Fruit fly (Drosophila melanogaster) whole organism, embryonic: ENCODE results near the gene IleRS-m.

Experiments used
- Aef1 ChIP-seq: fragments of 200-800 bp; sonication (Bioruptor generic); IDR thresholded peaks from 3 replicates; pipeline ENCODE4 v1.3.6; 2022; ENCODE audit warnings: missing biosample characterization, missing genetic modification characterization
- BEAF-32 ChIP-seq: fragments of 200-800 bp; sonication (Bioruptor generic); optimal IDR thresholded peaks from 3 replicates; lab custom pipeline; 2017; ENCODE audit warnings: missing biosample characterization, missing genetic modification characterization, mild to moderate bottlenecking, moderate library complexity, missing genetic modification reagents
- CG10267 ChIP-seq: fragments of 200-800 bp; sonication (Bioruptor generic); optimal IDR thresholded peaks from 2 replicates; lab custom pipeline; 2018; ENCODE audit warnings: missing biosample characterization, mild to moderate bottlenecking, missing genetic modification characterization, moderate library complexity
- CG11085 ChIP-seq: fragments of 200-800 bp; sonication (Bioruptor generic); IDR thresholded peaks from 2 replicates; pipeline ENCODE4 v1.3.6; 2022; ENCODE audit warnings: missing biosample characterization, missing genetic modification characterization
- CG12659 ChIP-seq: fragments of 200-800 bp; sonication (Bioruptor generic); optimal IDR thresholded peaks from 3 replicates; lab custom pipeline; 2017; ENCODE audit warnings: mild to moderate bottlenecking, missing biosample characterization, missing genetic modification reagents, missing genetic modification characterization
- CG12942 ChIP-seq: fragments of 200-800 bp; sonication (Bioruptor generic); optimal IDR thresholded peaks from 3 replicates; lab custom pipeline; 2016; ENCODE audit warnings: missing biosample characterization, missing genetic modification characterization
- CG13123 ChIP-seq: fragments of 200-800 bp; sonication (Bioruptor generic); optimal IDR thresholded peaks from 2 replicates; lab custom pipeline; 2016; ENCODE audit warnings: missing biosample characterization, missing genetic modification characterization
- CG13424 ChIP-seq: fragments of 200-800 bp; sonication (Bioruptor generic); optimal IDR thresholded peaks from 2 replicates; lab custom pipeline; 2019; ENCODE audit warnings: missing biosample characterization, mild to moderate bottlenecking, missing genetic modification characterization, moderate library complexity
- CG16813 ChIP-seq: fragments of 200-800 bp; sonication (Bioruptor generic); IDR thresholded peaks from 3 replicates; pipeline ENCODE4 v1.3.6; 2022; ENCODE audit warnings: missing biosample characterization, missing genetic modification characterization; ENCODE audit not compliant: partially characterized antibody
- CG16863 ChIP-seq: fragments of 200-800 bp; sonication (Bioruptor generic); optimal IDR thresholded peaks from 3 replicates; lab custom pipeline; 2016; ENCODE audit warnings: missing biosample characterization, missing genetic modification characterization
- CG17186 ChIP-seq: fragments of 200-800 bp; sonication (Bioruptor generic); optimal IDR thresholded peaks from 3 replicates; lab custom pipeline; 2017; ENCODE audit warnings: missing biosample characterization, missing genetic modification reagents, missing genetic modification characterization
- CG17829 ChIP-seq: fragments of 200-800 bp; optimal IDR thresholded peaks from 2 replicates; lab custom pipeline; 2019; ENCODE audit warnings: missing biosample characterization, mild to moderate bottlenecking, missing genetic modification characterization, moderate library complexity
- CG2712 ChIP-seq: fragments of 200-800 bp; optimal IDR thresholded peaks from 3 replicates; lab custom pipeline; 2019; ENCODE audit warnings: missing biosample characterization, mild to moderate bottlenecking, missing genetic modification characterization, moderate library complexity
- CG3065 ChIP-seq: fragments of 200-800 bp; sonication (Bioruptor generic); optimal IDR thresholded peaks from 2 replicates; lab custom pipeline; 2016; ENCODE audit warnings: missing biosample characterization, missing genetic modification characterization
- CG3163 ChIP-seq: fragments of 200-800 bp; sonication (Bioruptor generic); optimal IDR thresholded peaks from 3 replicates; lab custom pipeline; 2016; ENCODE audit warnings: missing biosample characterization, missing genetic modification characterization
- CG32772 ChIP-seq: fragments of 200-800 bp; sonication (Bioruptor generic); IDR thresholded peaks from 2 replicates; pipeline ENCODE4 v1.3.6; 2022; ENCODE audit warnings: missing biosample characterization, missing genetic modification characterization
- CG4282 ChIP-seq: fragments of 200-800 bp; sonication (Bioruptor generic); optimal IDR thresholded peaks from 2 replicates; lab custom pipeline; 2016; ENCODE audit warnings: missing biosample characterization, missing genetic modification characterization
- CG4820 ChIP-seq: fragments of 200-800 bp; sonication (Bioruptor generic); optimal IDR thresholded peaks from 3 replicates; lab custom pipeline; 2016; ENCODE audit warnings: missing biosample characterization, missing genetic modification characterization
- CG6654 ChIP-seq: fragments of 200-800 bp; sonication (Bioruptor generic); optimal IDR thresholded peaks from 2 replicates; lab custom pipeline; 2017; ENCODE audit warnings: missing biosample characterization, mild to moderate bottlenecking, missing genetic modification characterization
- CG7357 ChIP-seq: fragments of 200-800 bp; sonication (Bioruptor generic); IDR thresholded peaks from 3 replicates; pipeline ENCODE4 v1.3.6; 2022; ENCODE audit warnings: missing biosample characterization, missing genetic modification characterization
- CG7839 ChIP-seq: fragments of 200-800 bp; sonication (Bioruptor generic); optimal IDR thresholded peaks from 3 replicates; lab custom pipeline; 2018; ENCODE audit warnings: missing biosample characterization, mild to moderate bottlenecking, missing genetic modification characterization, moderate library complexity
- CG9609 ChIP-seq: fragments of 200-800 bp; sonication (Bioruptor generic); optimal IDR thresholded peaks from 3 replicates; lab custom pipeline; 2016; ENCODE audit warnings: missing biosample characterization, missing genetic modification characterization
- Dbx ChIP-seq: fragments of 200-800 bp; sonication (Bioruptor generic); IDR thresholded peaks from 3 replicates; pipeline ENCODE4 v1.3.6; 2022; ENCODE audit warnings: missing biosample characterization, missing genetic modification characterization
- Dll ChIP-seq: fragments of 200-800 bp; sonication (Bioruptor generic); IDR thresholded peaks from 4 replicates; pipeline ENCODE4 v1.3.6; 2022; ENCODE audit warnings: missing biosample characterization, missing genetic modification characterization; ENCODE audit not compliant: partially characterized antibody
- Doc2 ChIP-seq: fragments of 200-800 bp; sonication (Bioruptor generic); IDR thresholded peaks from 2 replicates; pipeline ENCODE4 v1.3.6; 2022; ENCODE audit warnings: missing biosample characterization, missing genetic modification characterization
- Ets65A ChIP-seq: fragments of 200-800 bp; sonication (Bioruptor generic); peaks from one replicate; lab custom pipeline; 2016; ENCODE audit warnings: missing biosample characterization, missing genetic modification characterization
- H15 ChIP-seq: fragments of 200-800 bp; sonication (Bioruptor generic); IDR thresholded peaks from 3 replicates; pipeline ENCODE4 v1.3.6; 2022; ENCODE audit warnings: missing biosample characterization, missing genetic modification characterization
- Hand ChIP-seq: fragments of 200-800 bp; sonication (Bioruptor generic); optimal IDR thresholded peaks from 2 replicates; lab custom pipeline; 2017; ENCODE audit warnings: mild to moderate bottlenecking, missing biosample characterization, missing genetic modification reagents, missing genetic modification characterization
- Hr39 ChIP-seq: fragments of >200 bp; optimal IDR thresholded peaks from 2 replicates; lab custom pipeline; 2017
- Hr78 ChIP-seq, 2 experiments: fragments of 200-800 bp in 1 of 2; fragments of >200 bp in 1 of 2; sonication (Bioruptor generic) in 1 of 2; optimal IDR thresholded peaks; 2 replicates each; lab custom pipeline; 2017 to 2019; ENCODE audit warnings: missing biosample characterization in 2 of 2, missing genetic modification characterization in 2 of 2, mild to moderate bottlenecking in 1 of 2, moderate library complexity in 1 of 2
- Poxn ChIP-seq: fragments of 200-800 bp; sonication (Bioruptor generic); IDR thresholded peaks from 2 replicates; pipeline ENCODE4 v1.3.6; 2022; ENCODE audit warnings: missing biosample characterization, missing genetic modification characterization
- Scr ChIP-seq: fragments of 200-800 bp; sonication (Bioruptor generic); IDR thresholded peaks from 2 replicates; pipeline ENCODE4 v1.3.6; 2022; ENCODE audit warnings: missing biosample characterization, missing genetic modification characterization; ENCODE audit not compliant: partially characterized antibody
- Sox102F ChIP-seq: fragments of 200-800 bp; sonication (Bioruptor generic); optimal IDR thresholded peaks from 2 replicates; lab custom pipeline; 2018; ENCODE audit warnings: missing biosample characterization, mild to moderate bottlenecking, missing genetic modification characterization, moderate library complexity
- Tbp ChIP-seq: fragments of >200 bp; optimal IDR thresholded peaks from 2 replicates; lab custom pipeline; 2018; ENCODE audit warnings: missing biosample characterization, missing genetic modification characterization
- Vsx1 ChIP-seq: fragments of 200-800 bp; sonication (Bioruptor generic); optimal IDR thresholded peaks from 2 replicates; lab custom pipeline; 2017; ENCODE audit warnings: missing biosample characterization, mild to moderate bottlenecking, missing genetic modification characterization, missing genetic modification reagents
- al ChIP-seq: fragments of 200-800 bp; sonication (Bioruptor generic); IDR thresholded peaks from 2 replicates; pipeline ENCODE4 v1.3.6; 2022; ENCODE audit warnings: missing biosample characterization, missing genetic modification characterization
- bigmax ChIP-seq: fragments of 200-800 bp; sonication (Bioruptor generic); optimal IDR thresholded peaks from 2 replicates; lab custom pipeline; 2018; ENCODE audit warnings: missing biosample characterization, mild to moderate bottlenecking, missing genetic modification characterization
- br ChIP-seq: fragments of >200 bp; optimal IDR thresholded peaks from 2 replicates; lab custom pipeline; 2017
- chinmo ChIP-seq: fragments of 200-800 bp; sonication (Bioruptor generic); IDR thresholded peaks from 4 replicates; pipeline ENCODE4 v1.3.6; 2022; ENCODE audit warnings: missing biosample characterization, missing genetic modification characterization; ENCODE audit not compliant: partially characterized antibody
- exex ChIP-seq: fragments of 200-800 bp; sonication (Bioruptor generic); optimal IDR thresholded peaks from 4 replicates; lab custom pipeline; 2018; ENCODE audit warnings: missing biosample characterization, mild to moderate bottlenecking, missing genetic modification characterization, moderate library complexity
- lab ChIP-seq: fragments of 200-800 bp; sonication (Bioruptor generic); optimal IDR thresholded peaks from 3 replicates; lab custom pipeline; 2017; ENCODE audit warnings: missing biosample characterization, missing genetic modification characterization, mild to moderate bottlenecking, moderate library complexity, missing genetic modification reagents
- mld ChIP-seq: fragments of 200-800 bp; sonication (Bioruptor generic); IDR thresholded peaks from 3 replicates; pipeline ENCODE4 v1.3.6; 2022; ENCODE audit warnings: missing biosample characterization, missing genetic modification characterization; ENCODE audit not compliant: partially characterized antibody
- onecut ChIP-seq: fragments of 200-800 bp; sonication (Bioruptor generic); IDR thresholded peaks from 2 replicates; pipeline ENCODE4 v1.3.6; 2022; ENCODE audit warnings: missing biosample characterization, missing genetic modification characterization
- pita ChIP-seq: fragments of 200-800 bp; sonication (Bioruptor generic); optimal IDR thresholded peaks from 2 replicates; lab custom pipeline; 2017; ENCODE audit warnings: missing biosample characterization, mild to moderate bottlenecking, missing genetic modification characterization
- pzg ChIP-seq: fragments of 200-800 bp; sonication (Bioruptor generic); optimal IDR thresholded peaks from 3 replicates; lab custom pipeline; 2018; ENCODE audit warnings: missing biosample characterization, mild to moderate bottlenecking, missing genetic modification characterization, moderate library complexity
- salm ChIP-seq: fragments of 200-800 bp; sonication (Bioruptor generic); optimal IDR thresholded peaks from 2 replicates; lab custom pipeline; 2018; ENCODE audit warnings: missing biosample characterization, mild to moderate bottlenecking, missing genetic modification characterization
- slp2 ChIP-seq: fragments of 200-800 bp; sonication (Bioruptor generic); optimal IDR thresholded peaks from 2 replicates; lab custom pipeline; 2016; ENCODE audit warnings: missing biosample characterization, missing genetic modification characterization
- stwl ChIP-seq: fragments of 200-800 bp; sonication (Bioruptor generic); optimal IDR thresholded peaks from 3 replicates; lab custom pipeline; 2018; ENCODE audit warnings: missing biosample characterization, mild to moderate bottlenecking, missing genetic modification characterization, moderate library complexity
- unc-4 ChIP-seq: fragments of 200-800 bp; sonication (Bioruptor generic); IDR thresholded peaks from 2 replicates; pipeline ENCODE4 v1.3.6; 2022; ENCODE audit warnings: missing biosample characterization, missing genetic modification characterization; ENCODE audit not compliant: partially characterized antibody
- wdn ChIP-seq: fragments of 200-800 bp; sonication (Bioruptor generic); IDR thresholded peaks from 2 replicates; pipeline ENCODE4 v1.3.6; 2022; ENCODE audit warnings: missing biosample characterization, missing genetic modification characterization
- zen2 ChIP-seq: fragments of 200-800 bp; sonication (Bioruptor generic); IDR thresholded peaks from 3 replicates; pipeline ENCODE4 v1.3.6; 2022; ENCODE audit warnings: missing biosample characterization, missing genetic modification characterization; ENCODE audit not compliant: partially characterized antibody

IleRS-m gene

DNA sequence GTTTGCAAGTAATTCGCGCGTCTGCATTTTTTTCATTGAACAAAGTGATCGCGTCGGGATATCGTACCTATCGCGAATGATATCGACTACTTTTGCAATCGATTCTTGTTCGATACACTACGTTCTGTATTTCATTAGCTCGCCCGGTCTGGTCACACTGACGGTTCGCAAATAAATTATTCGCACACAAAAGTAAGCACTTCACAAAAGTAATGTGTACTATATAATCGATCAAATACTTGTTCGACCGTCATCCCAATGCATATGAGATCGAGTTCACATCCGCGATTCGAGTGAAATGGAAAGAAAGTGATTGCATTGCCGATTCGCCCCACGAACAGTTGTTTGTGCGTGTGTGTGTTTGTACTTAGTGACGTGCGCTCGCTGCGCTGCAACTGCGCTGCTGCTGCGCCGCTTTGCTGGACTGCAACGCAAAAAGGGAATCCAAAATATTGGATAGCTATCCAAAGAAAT, 9.7 kb upstream of the IleRS-m start, which contains the start of the genes CG5235 and ClC-c (continued):
- TF ChIP-seq CG3163, result no peak
- TF ChIP-seq stwl (tag; lab: Kevin White, UChicago), result peak; percentile 65
- TF ChIP-seq CG4820 (GFP tag; lab: Kevin White, UChicago), result no peak
- TF ChIP-seq exex (tag; lab: Kevin White, UChicago), result no peak
- no peak for TF ChIP-seq al (GFP tag; lab: Robert Waterston, UW)
- no peak for TF ChIP-seq wdn
- no peak for TF ChIP-seq br (lab: Kevin White, UChicago)
- TF ChIP-seq pita (GFP tag; lab: Kevin White, UChicago), result no peak
- no peak for TF ChIP-seq CG3065 (GFP tag; lab: Kevin White, UChicago)
- no peak for TF ChIP-seq slp2 (GFP tag; lab: Kevin White, UChicago)
- TF ChIP-seq H15 (GFP tag; lab: Robert Waterston, UW), result no peak
- TF ChIP-seq pzg (GFP tag; lab: Kevin White, UChicago), result peak; percentile 84
- no peak for TF ChIP-seq Hr39 (lab: Kevin White, UChicago)
- no peak for TF ChIP-seq CG11085 (GFP tag; lab: Robert Waterston, UW)
- no peak for TF ChIP-seq Sox102F (GFP tag; lab: Kevin White, UChicago)
- TF ChIP-seq CG4282 (GFP tag; lab: Kevin White, UChicago), result no peak
- TF ChIP-seq Ets65A (GFP tag; lab: Kevin White, UChicago), result no peak
- TF ChIP-seq onecut (GFP tag; lab: Robert Waterston, UW), result no peak
- TF ChIP-seq Aef1 (GFP tag; lab: Robert Waterston, UW), result no peak
- no peak for TF ChIP-seq bigmax (GFP tag; lab: Kevin White, UChicago)
- TF ChIP-seq Poxn, result no peak
- peak; percentile 64 for TF ChIP-seq CG16863
- no peak for TF ChIP-seq CG7357 (GFP tag; lab: Robert Waterston, UW)
- peak; percentile 79; the same call in 2 of the 3 replicates for TF ChIP-seq zen2
- TF ChIP-seq Scr (GFP tag; lab: Robert Waterston, UW), result peak; percentile 70
- peak; percentile 42 for TF ChIP-seq CG12659 (GFP tag; lab: Kevin White, UChicago)
- no peak for TF ChIP-seq CG9609 (GFP tag; lab: Kevin White, UChicago)
- no peak for TF ChIP-seq Hand
- no peak for TF ChIP-seq CG12942
- no peak for TF ChIP-seq Tbp (GFP tag; lab: Kevin White, UChicago)
- no peak for TF ChIP-seq CG32772 (GFP tag; lab: Robert Waterston, UW)
- no peak for TF ChIP-seq CG13123
- no peak for TF ChIP-seq CG6654 (GFP tag; lab: Kevin White, UChicago)
- no peak for TF ChIP-seq Dbx (GFP tag; lab: Robert Waterston, UW)
- no peak for TF ChIP-seq Doc2 (GFP tag; lab: Robert Waterston, UW)
- TF ChIP-seq Hr78 (GFP tag; optimal IDR thresholded peaks at IDR 0.05; lab: Kevin White, UChicago), result no peak
- TF ChIP-seq mld (GFP tag; lab: Robert Waterston, UW), result peak; percentile 71; the same call in 1 of the 3 replicates
- peak; percentile 79 for TF ChIP-seq BEAF-32 (GFP tag; lab: Kevin White, UChicago)
- TF ChIP-seq Dll, result peak; percentile 83
- TF ChIP-seq CG13424 (tag; lab: Kevin White, UChicago), result no peak
- TF ChIP-seq salm (tag; lab: Kevin White, UChicago), result no peak
- peak; percentile 40 for TF ChIP-seq CG10267 (tag; lab: Kevin White, UChicago)
- no peak for TF ChIP-seq Vsx1 (GFP tag; lab: Kevin White, UChicago)
- peak; percentile 55 for TF ChIP-seq CG17186 (GFP tag; lab: Kevin White, UChicago)
- TF ChIP-seq unc-4 (GFP tag; lab: Robert Waterston, UW), result peak; percentile 84
- no peak for TF ChIP-seq CG7839 (tag; lab: Kevin White, UChicago)
- TF ChIP-seq chinmo (GFP tag; lab: Robert Waterston, UW), result peak; percentile 86; the same call in 2 of the 4 replicates
- TF ChIP-seq CG16813, result peak; percentile 79
- TF ChIP-seq CG17829 (tag; lab: Kevin White, UChicago), result peak; percentile 34
- no peak for TF ChIP-seq lab (GFP tag; lab: Kevin White, UChicago)
- TF ChIP-seq CG2712 (tag; lab: Kevin White, UChicago), result no peak
